Fruit fly (Drosophila melanogaster) whole organism: Measurements from ENCODE around the gene CG17292.

Source experiments
- Dll ChIP-seq: fragments of >200 bp; optimal IDR thresholded peaks from 2 replicates; lab custom pipeline; 2017
- EcR ChIP-seq, 2 experiments: fragments of >200 bp; optimal IDR thresholded peaks; 2 replicates each; lab custom pipeline; 2017; ENCODE audit warnings: missing biosample characterization in 2 of 2, missing genetic modification characterization in 2 of 2, missing genetic modification reagents in 2 of 2
- pan ChIP-seq: fragments of >200 bp; optimal IDR thresholded peaks from 2 replicates; lab custom pipeline; 2017
- psq ChIP-seq: fragments of >200 bp; optimal IDR thresholded peaks from 2 replicates; lab custom pipeline; 2017
- usp ChIP-seq: fragments of >200 bp; optimal IDR thresholded peaks from 2 replicates; lab custom pipeline; 2017; ENCODE audit warnings: missing biosample characterization, missing genetic modification characterization, mixed read lengths

dm6 chr2L:8417562-8417961 lies 47.3 kb downstream of the CG17292 start:
- no peak for TF ChIP-seq psq (lab: Kevin White, UChicago)
- no peak for TF ChIP-seq Dll (lab: Kevin White, UChicago)
- TF ChIP-seq pan = no peak
- TF ChIP-seq EcR (GFP tag; optimal IDR thresholded peaks at IDR 0.05; lab: Kevin White, UChicago) = no peak
- TF ChIP-seq usp = no peak
